Fruit fly (Drosophila melanogaster) whole organism, embryonic: ENCODE data around the gene Mrtf.
A peak's percentile ranks its signal among the peaks of the same experiment; 100 is the strongest.

Experiments
- ATbp ChIP-seq: fragments of 200-800 bp; sonication (Bioruptor generic); optimal IDR thresholded peaks from 2 replicates; lab custom pipeline; 2017; ENCODE audit warnings: missing biosample characterization, mild to moderate bottlenecking, missing genetic modification characterization, missing genetic modification reagents
- Adf1 ChIP-seq: fragments of 200-800 bp; sonication (Bioruptor generic); IDR thresholded peaks from 2 replicates; pipeline ENCODE4 v1.3.6; 2022; ENCODE audit warnings: missing biosample characterization, missing genetic modification characterization
- CG10543 ChIP-seq: fragments of 200-800 bp; sonication (Bioruptor generic); optimal IDR thresholded peaks from 3 replicates; lab custom pipeline; 2017; ENCODE audit warnings: missing biosample characterization, mild to moderate bottlenecking, missing genetic modification characterization, moderate library complexity
- CG11560 ChIP-seq: fragments of 200-800 bp; sonication (Bioruptor generic); IDR thresholded peaks from 3 replicates; pipeline ENCODE4 v1.3.6; 2022; ENCODE audit warnings: missing biosample characterization, missing genetic modification characterization
- CG11696 ChIP-seq: fragments of 200-800 bp; sonication (Bioruptor generic); IDR thresholded peaks from 2 replicates; pipeline ENCODE4 v1.3.6; 2022; ENCODE audit warnings: missing biosample characterization, missing genetic modification characterization
- CG12299 ChIP-seq: fragments of 200-800 bp; sonication (Bioruptor generic); optimal IDR thresholded peaks from 2 replicates; lab custom pipeline; 2018; ENCODE audit warnings: missing biosample characterization, mild to moderate bottlenecking, missing genetic modification characterization
- CG12769 ChIP-seq: fragments of 200-800 bp; sonication (Bioruptor generic); optimal IDR thresholded peaks from 2 replicates; lab custom pipeline; 2019; ENCODE audit warnings: missing biosample characterization, mild to moderate bottlenecking, missing genetic modification characterization, moderate library complexity
- CG13287 ChIP-seq: fragments of 200-800 bp; sonication (Bioruptor generic); IDR thresholded peaks from 2 replicates; pipeline ENCODE4 v1.3.6; 2022; ENCODE audit warnings: missing biosample characterization, missing genetic modification characterization; ENCODE audit not compliant: partially characterized antibody
- CG13624 ChIP-seq: fragments of 200-800 bp; sonication (Bioruptor generic); optimal IDR thresholded peaks from 2 replicates; lab custom pipeline; 2016; ENCODE audit warnings: missing biosample characterization, missing genetic modification characterization
- CG14667 ChIP-seq: fragments of 200-800 bp; sonication (Bioruptor generic); IDR thresholded peaks from 2 replicates; pipeline ENCODE4 v1.3.6; 2022; ENCODE audit warnings: missing biosample characterization, missing genetic modification characterization
- CG15601 ChIP-seq: fragments of 200-800 bp; sonication (Bioruptor generic); optimal IDR thresholded peaks from 3 replicates; lab custom pipeline; 2019; ENCODE audit warnings: missing biosample characterization, mild to moderate bottlenecking, missing genetic modification characterization, moderate library complexity
- CG16813 ChIP-seq: fragments of 200-800 bp; sonication (Bioruptor generic); IDR thresholded peaks from 3 replicates; pipeline ENCODE4 v1.3.6; 2022; ENCODE audit warnings: missing biosample characterization, missing genetic modification characterization; ENCODE audit not compliant: partially characterized antibody
- CG16815 ChIP-seq: fragments of 200-800 bp; sonication (Bioruptor generic); optimal IDR thresholded peaks from 3 replicates; lab custom pipeline; 2017; ENCODE audit warnings: missing biosample characterization, mild to moderate bottlenecking, missing genetic modification characterization
- CG17328 ChIP-seq: fragments of 200-800 bp; sonication (Bioruptor generic); IDR thresholded peaks from 2 replicates; pipeline ENCODE4 v1.3.6; 2022; ENCODE audit warnings: missing biosample characterization, missing genetic modification characterization
- CG18011 ChIP-seq: fragments of 200-800 bp; sonication (Bioruptor generic); optimal IDR thresholded peaks from 2 replicates; lab custom pipeline; 2017; ENCODE audit warnings: missing biosample characterization, missing genetic modification characterization, mild to moderate bottlenecking, moderate library complexity, missing genotype
- CG2120 ChIP-seq: fragments of 200-800 bp; sonication (Bioruptor generic); optimal IDR thresholded peaks from 3 replicates; lab custom pipeline; 2016; ENCODE audit warnings: missing biosample characterization, missing genetic modification characterization
- CG2199 ChIP-seq: fragments of 200-800 bp; sonication (Bioruptor generic); IDR thresholded peaks from 3 replicates; pipeline ENCODE4 v1.3.6; 2022; ENCODE audit warnings: missing biosample characterization, missing genetic modification characterization
- CG2678 ChIP-seq: fragments of 200-800 bp; sonication (Bioruptor generic); optimal IDR thresholded peaks from 3 replicates; lab custom pipeline; 2019; ENCODE audit warnings: missing biosample characterization, mild to moderate bottlenecking, missing genetic modification characterization, moderate library complexity
- CG32772 ChIP-seq: fragments of 200-800 bp; sonication (Bioruptor generic); IDR thresholded peaks from 2 replicates; pipeline ENCODE4 v1.3.6; 2022; ENCODE audit warnings: missing biosample characterization, missing genetic modification characterization
- CG33213 ChIP-seq: fragments of 200-800 bp; sonication (Bioruptor generic); optimal IDR thresholded peaks from 3 replicates; lab custom pipeline; 2016; ENCODE audit warnings: missing biosample characterization, missing genetic modification characterization
- CG34376 ChIP-seq: fragments of 200-800 bp; sonication (Bioruptor generic); optimal IDR thresholded peaks from 2 replicates; lab custom pipeline; 2018; ENCODE audit warnings: missing biosample characterization, mild to moderate bottlenecking, missing genetic modification characterization
- CG34422 ChIP-seq: fragments of 200-800 bp; sonication (Bioruptor generic); IDR thresholded peaks from 3 replicates; pipeline ENCODE4 v1.3.6; 2022; ENCODE audit warnings: missing biosample characterization, missing genetic modification characterization
- CTCF ChIP-seq: fragments of 200-800 bp; sonication (Bioruptor generic); optimal IDR thresholded peaks from 2 replicates; lab custom pipeline; 2017; ENCODE audit warnings: missing biosample characterization, mild to moderate bottlenecking, missing genetic modification characterization, moderate library complexity
- Ets65A ChIP-seq: fragments of 200-800 bp; sonication (Bioruptor generic); peaks from one replicate; lab custom pipeline; 2016; ENCODE audit warnings: missing biosample characterization, missing genetic modification characterization
- Lim3 ChIP-seq: fragments of 200-800 bp; sonication (Bioruptor generic); IDR thresholded peaks from 2 replicates; pipeline ENCODE4 v1.3.6; 2022; ENCODE audit warnings: missing biosample characterization, missing genetic modification characterization
- MTF-1 ChIP-seq: fragments of 200-800 bp; sonication (Bioruptor generic); optimal IDR thresholded peaks from 2 replicates; lab custom pipeline; 2018; ENCODE audit warnings: missing biosample characterization, mild to moderate bottlenecking, missing genetic modification characterization, borderline replicate concordance
- Med ChIP-seq: fragments of 200-800 bp; sonication (Bioruptor generic); peaks from one replicate; lab custom pipeline; 2016; ENCODE audit warnings: missing biosample characterization, missing genetic modification characterization, mild to moderate bottlenecking, inconsistent platforms, moderate library complexity
- Meics ChIP-seq: fragments of 200-800 bp; sonication (Bioruptor generic); optimal IDR thresholded peaks from 2 replicates; lab custom pipeline; 2017; ENCODE audit warnings: missing biosample characterization, mild to moderate bottlenecking, missing genetic modification characterization
- Mrtf ChIP-seq: fragments of 200-800 bp; sonication (Bioruptor generic); IDR thresholded peaks from 3 replicates; pipeline ENCODE4 v1.3.6; 2022; ENCODE audit warnings: missing biosample characterization, missing genetic modification characterization
- NC2β ChIP-seq: fragments of 200-800 bp; sonication (Bioruptor generic); optimal IDR thresholded peaks from 2 replicates; lab custom pipeline; 2016; ENCODE audit warnings: missing biosample characterization, missing genetic modification characterization
- Ptx1 ChIP-seq: fragments of 200-800 bp; sonication (Bioruptor generic); IDR thresholded peaks from 2 replicates; pipeline ENCODE4 v1.3.6; 2022; ENCODE audit warnings: missing biosample characterization, missing genetic modification characterization
- Sox102F ChIP-seq: fragments of 200-800 bp; sonication (Bioruptor generic); optimal IDR thresholded peaks from 2 replicates; lab custom pipeline; 2018; ENCODE audit warnings: missing biosample characterization, mild to moderate bottlenecking, missing genetic modification characterization, moderate library complexity
- Ssrp ChIP-seq: fragments of 200-800 bp; sonication (Bioruptor generic); optimal IDR thresholded peaks from 2 replicates; lab custom pipeline; 2018; ENCODE audit warnings: missing biosample characterization, mild to moderate bottlenecking, missing genetic modification characterization, moderate library complexity
- aop ChIP-seq: fragments of 200-800 bp; sonication (Bioruptor generic); IDR thresholded peaks from 2 replicates; pipeline ENCODE4 v1.3.6; 2022; ENCODE audit warnings: missing biosample characterization, missing genetic modification characterization
- ash1 ChIP-seq: fragments of 200-800 bp; sonication (Bioruptor generic); optimal IDR thresholded peaks from 2 replicates; lab custom pipeline; 2018; ENCODE audit warnings: missing biosample characterization, mild to moderate bottlenecking, missing genetic modification characterization
- br ChIP-seq: fragments of >200 bp; optimal IDR thresholded peaks from 2 replicates; lab custom pipeline; 2017
- bsh ChIP-seq, 2 experiments: fragments of 200-800 bp; sonication (Bioruptor generic); optimal IDR thresholded peaks; 2 replicates each; lab custom pipeline; 2017 to 2018; ENCODE audit warnings: mild to moderate bottlenecking in 2 of 2, missing biosample characterization in 2 of 2, missing genetic modification characterization in 2 of 2, moderate library complexity in 1 of 2
- chif ChIP-seq, 2 experiments: fragments of 200-800 bp; sonication (Bioruptor generic); optimal IDR thresholded peaks; 3 replicates each; lab custom pipeline; 2016; ENCODE audit warnings: missing biosample characterization in 2 of 2, missing genetic modification characterization in 2 of 2
- dpn ChIP-seq, 2 experiments: fragments of 200-800 bp; sonication (Bioruptor generic); optimal IDR thresholded peaks; 3 replicates each; lab custom pipeline; 2016; ENCODE audit warnings: missing biosample characterization in 2 of 2, missing genetic modification characterization in 2 of 2
- dysf ChIP-seq: fragments of 200-800 bp; sonication (Bioruptor generic); IDR thresholded peaks from 3 replicates; pipeline ENCODE4 v1.3.6; 2022; ENCODE audit warnings: missing biosample characterization, missing genetic modification characterization
- gem ChIP-seq: fragments of 200-800 bp; sonication (Bioruptor generic); optimal IDR thresholded peaks from 2 replicates; lab custom pipeline; 2019; ENCODE audit warnings: missing biosample characterization, mild to moderate bottlenecking, missing genetic modification characterization, moderate library complexity
- kah ChIP-seq: fragments of 200-800 bp; sonication (Bioruptor generic); optimal IDR thresholded peaks from 2 replicates; lab custom pipeline; 2018; ENCODE audit warnings: missing biosample characterization, mild to moderate bottlenecking, missing genetic modification characterization
- lab ChIP-seq: fragments of 200-800 bp; sonication (Bioruptor generic); optimal IDR thresholded peaks from 3 replicates; lab custom pipeline; 2017; ENCODE audit warnings: missing biosample characterization, missing genetic modification characterization, mild to moderate bottlenecking, moderate library complexity, missing genetic modification reagents
- lola ChIP-seq, 3 experiments: fragments of >200 bp in 2 of 3; fragments of 200-800 bp in 1 of 3; sonication (Bioruptor generic) in 1 of 3; optimal IDR thresholded peaks; 2 replicates each; lab custom pipeline; 2017 to 2019; ENCODE audit warnings: missing biosample characterization in 3 of 3, missing genetic modification characterization in 3 of 3, mild to moderate bottlenecking in 1 of 3, moderate library complexity in 1 of 3
- oc ChIP-seq: fragments of 200-800 bp; sonication (Bioruptor generic); optimal IDR thresholded peaks from 2 replicates; lab custom pipeline; 2018; ENCODE audit warnings: missing biosample characterization, mild to moderate bottlenecking, missing genetic modification characterization, moderate library complexity
- row ChIP-seq: fragments of 200-800 bp; sonication (Bioruptor generic); IDR thresholded peaks from 3 replicates; pipeline ENCODE4 v1.3.6; 2022; ENCODE audit warnings: missing biosample characterization, missing genetic modification characterization
- sug ChIP-seq: fragments of 200-800 bp; optimal IDR thresholded peaks from 2 replicates; lab custom pipeline; 2019; ENCODE audit warnings: missing biosample characterization, mild to moderate bottlenecking, missing genetic modification characterization, moderate library complexity
- wek ChIP-seq: fragments of 200-800 bp; sonication (Bioruptor generic); optimal IDR thresholded peaks from 3 replicates; lab custom pipeline; 2018; ENCODE audit warnings: missing biosample characterization, mild to moderate bottlenecking, missing genetic modification characterization, moderate library complexity
- wor ChIP-seq: fragments of 200-800 bp; sonication (Bioruptor generic); IDR thresholded peaks from 2 replicates; pipeline ENCODE4 v1.3.6; 2022; ENCODE audit warnings: missing biosample characterization, missing genetic modification characterization
- zfh1 ChIP-seq: fragments of 200-800 bp; sonication (Bioruptor generic); IDR thresholded peaks from 3 replicates; pipeline ENCODE4 v1.3.6; 2022; ENCODE audit warnings: missing biosample characterization, missing genetic modification characterization

Mrtf gene

dm6 chr3L:2734363-2735160 lies 31.8 kb downstream of the Mrtf start (continued):
- TF ChIP-seq Adf1 (GFP tag; lab: Robert Waterston, UW), result no peak
- TF ChIP-seq CG14667, result no peak
- TF ChIP-seq dysf, result peak; percentile 10; the same call in 1 of the 3 replicates
- no peak for TF ChIP-seq oc (tag; lab: Kevin White, UChicago)
- TF ChIP-seq CG12299 (tag; lab: Kevin White, UChicago), result no peak
- TF ChIP-seq Ssrp (tag; lab: Kevin White, UChicago), result no peak
- no peak for TF ChIP-seq CG13624 (GFP tag; lab: Kevin White, UChicago)
- TF ChIP-seq ATbp (GFP tag; lab: Kevin White, UChicago), result peak; percentile 2
- TF ChIP-seq CG10543 (GFP tag; lab: Kevin White, UChicago), result peak; percentile 3
- TF ChIP-seq wor (GFP tag; lab: Robert Waterston, UW), result no peak
- peak; percentile 40 for TF ChIP-seq lab (GFP tag; lab: Kevin White, UChicago)
- no peak for TF ChIP-seq br (lab: Kevin White, UChicago)
- no peak for TF ChIP-seq aop (GFP tag; lab: Robert Waterston, UW)
- TF ChIP-seq CG11696 (GFP tag; lab: Robert Waterston, UW), result no peak
- TF ChIP-seq CG13287, result no peak
- TF ChIP-seq CG33213 (GFP tag; lab: Kevin White, UChicago), result no peak
- no peak for TF ChIP-seq NC2β (GFP tag; lab: Kevin White, UChicago)
- TF ChIP-seq CG16813 (GFP tag; lab: Robert Waterston, UW), result no peak
- no peak for TF ChIP-seq CG16815
- TF ChIP-seq Mrtf (GFP tag; lab: Robert Waterston, UW), result 0 out of 3 replicates have a peak, but pooled peaks have one; percentile 42
- TF ChIP-seq Sox102F, result peak; percentile 11
- peak in 1 of 2 experiments; percentile 6 for TF ChIP-seq bsh (GFP tag; optimal IDR thresholded peaks at IDR 0.05; lab: Kevin White, UChicago)
- no peak for TF ChIP-seq MTF-1 (GFP tag; lab: Kevin White, UChicago)
- TF ChIP-seq CG17328 (GFP tag; lab: Robert Waterston, UW), result 0 out of 2 replicates have a peak, but pooled peaks have one; percentile 6
- TF ChIP-seq CG2199 (GFP tag; lab: Robert Waterston, UW), result no peak
- TF ChIP-seq chif (GFP tag; optimal IDR thresholded peaks at IDR 0.05; lab: Kevin White, UChicago), result no peak
- no peak for TF ChIP-seq CTCF (GFP tag; lab: Kevin White, UChicago)
- TF ChIP-seq CG2120 (GFP tag; lab: Kevin White, UChicago), result no peak
- TF ChIP-seq Ptx1 (GFP tag; lab: Robert Waterston, UW), result peak; percentile 38; the same call in 1 of the 2 replicates
- peak; percentile 42 for TF ChIP-seq CG12769 (tag; lab: Kevin White, UChicago)
- no peak for TF ChIP-seq zfh1 (GFP tag; lab: Robert Waterston, UW)
- no peak for TF ChIP-seq Meics (GFP tag; lab: Kevin White, UChicago)
- TF ChIP-seq CG15601 (tag; lab: Kevin White, UChicago), result peak; percentile 61
- peak; percentile 17 for TF ChIP-seq gem
- no peak for TF ChIP-seq lola (GFP tag; optimal IDR thresholded peaks at IDR 0.05; lab: Kevin White, UChicago)
- no peak for TF ChIP-seq CG18011 (GFP tag; lab: Kevin White, UChicago)
- peak; percentile 61 for TF ChIP-seq sug (tag; lab: Kevin White, UChicago)
- no peak for TF ChIP-seq CG32772
- no peak for TF ChIP-seq Ets65A
- no peak for TF ChIP-seq ash1 (GFP tag; lab: Kevin White, UChicago)
- TF ChIP-seq CG34376 (GFP tag; lab: Kevin White, UChicago), result no peak
- peak; percentile 14; the same call in 1 of the 3 replicates for TF ChIP-seq CG34422 (GFP tag; lab: Robert Waterston, UW)
- no peak for TF ChIP-seq Lim3 (GFP tag; lab: Robert Waterston, UW)
- peak; percentile 12 for TF ChIP-seq wek (GFP tag; lab: Kevin White, UChicago)
- no peak for TF ChIP-seq CG11560 (tag; lab: Robert Waterston, UW)
- TF ChIP-seq Med, result peak; percentile 53
- no peak for TF ChIP-seq CG2678
- TF ChIP-seq kah (GFP tag; lab: Kevin White, UChicago), result no peak
- TF ChIP-seq dpn (GFP tag; optimal IDR thresholded peaks at IDR 0.05; lab: Kevin White, UChicago), result peak in 1 of 2 experiments; percentile 6
- TF ChIP-seq row (GFP tag; lab: Robert Waterston, UW), result 0 out of 3 replicates have a peak, but pooled peaks have one; percentile 25
